Fruit fly (Drosophila melanogaster): Measurements from ENCODE around the gene klu.

dm6 chr3L:11027279-11027678, 18.3 kb upstream of the klu start, which contains the start of gene CG32081:
- TF ChIP-seq D1 (tag; optimal IDR thresholded peaks at IDR 0.05) (no peak), EcR (GFP tag; optimal IDR thresholded peaks at IDR 0.05) (no peak), CG17806 (tag; optimal IDR thresholded peaks at IDR 0.05) (no peak), fd96Ca (GFP tag; IDR thresholded peaks at IDR 0.05) (no peak), Pif1A (GFP tag; optimal IDR thresholded peaks at IDR 0.05) (no peak), CG9948 (tag; optimal IDR thresholded peaks at IDR 0.05) (no peak), CG15710 (tag; optimal IDR thresholded peaks at IDR 0.05) (no peak), Pif1B (GFP tag; optimal IDR thresholded peaks at IDR 0.05) (no peak), CG10348 (GFP tag; IDR thresholded peaks at IDR 0.05) (no peak), gl (tag; optimal IDR thresholded peaks at IDR 0.05) (no peak), CG12605 (GFP tag; IDR thresholded peaks at IDR 0.05) (no peak), CG8159 (tag; optimal IDR thresholded peaks at IDR 0.05) (no peak)

Data from whole organism, pupa.